Fruit fly (Drosophila melanogaster) whole organism, larva: ENCODE data around the gene Dlip1.
A peak's percentile ranks its signal among the peaks of the same experiment; 100 is the strongest.

Experiments
- noc ChIP-seq: fragments of 200-800 bp; sonication (Bioruptor generic); optimal IDR thresholded peaks from 3 replicates; lab custom pipeline; 2019; ENCODE audit warnings: missing biosample characterization, mild to moderate bottlenecking, missing genetic modification characterization, moderate library complexity

Gene Dlip1

DNA sequence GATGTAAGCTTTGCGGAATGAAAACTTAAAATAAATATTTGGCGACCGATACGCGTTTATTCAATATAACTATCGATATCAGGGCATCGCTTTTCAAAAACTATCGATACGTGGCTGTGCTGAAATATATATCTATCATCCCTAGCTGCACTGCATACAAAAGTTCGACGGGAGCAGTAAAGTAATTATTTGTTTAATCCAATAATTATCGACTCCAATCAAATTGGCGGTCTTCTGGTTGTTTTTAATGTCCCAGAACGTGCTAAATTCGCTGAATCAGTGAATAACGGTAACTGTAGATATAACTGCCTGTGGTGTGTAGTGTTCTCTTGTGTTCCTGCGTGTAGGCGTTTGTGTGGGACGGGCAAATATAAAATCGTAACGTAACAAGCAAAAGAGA is 4.7 kb downstream of the Dlip1 start, which contains the start of gene mei-P26:
mei-P26 (plus strand) TSS at position 146 of the 400 bp plus-strand sequence.
- TF ChIP-seq noc (tag; lab: Kevin White, UChicago): no peak

DNA sequence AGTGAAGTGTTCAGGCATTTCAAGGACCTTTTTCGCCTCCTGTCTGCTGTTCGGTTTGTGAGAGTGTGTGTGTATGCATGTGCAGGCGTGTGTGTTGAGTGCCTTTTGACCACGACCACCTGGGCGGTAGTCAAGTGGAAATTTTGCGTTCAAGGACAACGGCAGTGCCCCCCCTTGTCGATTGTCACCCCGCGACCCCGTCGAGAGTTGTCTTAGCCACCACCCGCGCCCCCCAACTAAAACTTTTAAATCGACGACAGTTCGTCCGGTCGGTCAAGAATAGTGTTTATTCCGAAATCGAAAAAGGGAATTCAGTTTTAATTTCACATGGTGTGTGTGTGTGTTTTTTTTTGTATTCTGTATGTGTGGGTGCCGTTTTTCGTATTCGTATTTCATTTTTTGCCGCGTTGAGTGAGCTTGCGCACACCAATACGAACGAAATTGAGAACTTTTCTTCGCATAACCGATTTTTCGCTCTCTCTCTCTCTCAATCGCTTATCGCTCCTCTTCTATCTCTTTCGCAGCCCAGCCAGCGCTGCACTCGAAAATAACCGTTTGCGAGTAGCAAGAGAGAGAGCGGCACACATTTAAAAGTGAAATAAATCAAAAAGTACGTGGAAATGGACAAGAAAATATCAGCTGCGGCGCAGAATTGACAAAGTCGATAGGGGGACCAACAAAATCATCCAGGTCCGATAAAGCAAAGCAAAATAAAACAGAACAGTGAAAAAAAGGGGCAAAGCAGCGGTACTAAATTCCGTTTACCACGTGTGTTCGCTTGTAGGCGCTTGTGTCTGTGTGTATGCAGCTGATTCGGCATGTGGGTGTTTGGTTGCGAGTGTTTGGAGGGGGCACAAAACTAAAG is 5.5 kb downstream of the Dlip1 start:
- TF ChIP-seq noc (tag; lab: Kevin White, UChicago): no peak

DNA sequence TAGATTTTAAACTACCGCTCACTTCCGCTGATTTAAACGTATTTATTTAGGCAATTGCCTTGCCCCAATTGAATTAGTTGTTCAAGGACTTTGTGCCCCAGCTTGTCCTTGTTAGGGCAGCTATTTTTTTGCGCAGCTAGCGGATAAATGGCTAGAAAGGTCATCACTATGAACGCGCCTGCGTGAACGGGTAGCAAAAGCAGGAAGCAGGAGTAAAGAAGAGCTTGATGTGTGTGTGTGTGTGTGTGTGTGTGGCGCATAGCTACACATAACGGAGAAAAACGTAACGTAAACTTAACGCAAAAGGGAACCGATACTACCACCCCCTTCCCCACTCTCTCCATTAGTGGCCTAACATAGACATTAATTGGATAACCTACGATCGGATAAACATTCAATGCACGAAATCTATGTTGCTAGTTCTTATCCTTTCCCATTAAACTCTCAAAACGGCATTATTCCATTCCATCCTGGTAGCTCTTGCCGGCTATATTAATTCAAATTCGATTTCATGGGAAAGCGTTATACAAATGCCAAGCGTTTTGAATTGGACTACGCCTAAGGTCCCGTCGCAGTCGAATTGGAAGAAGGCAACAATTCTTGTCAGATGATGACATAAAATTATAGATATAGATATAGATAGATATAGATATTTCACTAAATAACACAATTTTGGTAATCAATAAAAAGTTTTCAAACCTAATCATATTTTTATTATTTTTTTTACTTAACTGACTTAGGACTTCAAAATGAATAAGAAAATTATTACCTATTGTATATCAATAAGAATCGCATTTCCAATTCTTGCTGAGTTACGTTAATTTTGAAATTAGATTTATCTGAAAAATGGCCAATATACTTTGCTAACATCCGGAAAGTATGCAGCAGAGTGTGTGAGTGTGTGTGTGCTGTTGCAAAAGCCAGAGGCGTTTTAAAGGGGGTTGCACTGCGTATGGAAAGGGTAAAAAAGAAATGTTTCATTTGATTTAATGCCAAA is 6.4 kb downstream of the Dlip1 start:
- TF ChIP-seq noc (tag; lab: Kevin White, UChicago): no peak

DNA sequence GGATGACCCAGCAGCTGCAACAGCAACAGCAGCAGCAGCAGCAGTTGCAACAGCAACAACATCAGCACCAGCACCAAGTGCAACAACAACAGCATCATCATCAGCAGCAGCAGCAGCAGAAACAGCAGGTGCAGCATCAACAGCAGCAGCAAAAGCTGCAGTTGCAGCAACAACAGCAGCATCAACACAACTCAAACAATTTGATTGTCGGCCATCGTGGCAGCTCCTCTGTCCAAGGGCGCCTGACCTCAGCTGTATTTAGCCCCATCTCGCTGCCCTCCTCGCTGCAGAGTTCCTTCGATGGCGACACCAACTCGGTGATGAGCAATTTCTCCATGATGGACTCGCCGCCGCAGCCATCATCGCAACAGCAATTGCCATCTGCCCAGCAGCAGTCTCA is 9.9 kb downstream of the Dlip1 start:
- no peak for TF ChIP-seq noc (tag; lab: Kevin White, UChicago)

DNA sequence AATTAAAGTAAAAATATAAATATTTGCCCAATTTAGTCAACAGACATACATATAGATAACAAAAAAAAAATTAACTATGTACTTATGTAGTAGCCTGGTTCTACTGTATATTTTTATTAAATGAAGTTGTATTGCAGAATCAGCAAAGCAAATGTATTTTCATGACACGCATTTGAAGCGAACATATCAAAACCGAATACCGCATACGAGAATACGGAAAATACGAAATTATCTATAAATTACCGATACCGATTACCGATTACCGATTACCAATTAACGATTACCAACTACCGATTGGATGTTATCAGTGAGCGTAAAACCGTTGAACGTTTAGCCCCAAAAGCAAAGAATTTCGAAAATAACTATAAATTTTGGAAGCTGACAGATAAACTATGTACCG is 29.0 kb downstream of the Dlip1 start:
- no peak for TF ChIP-seq noc (tag; lab: Kevin White, UChicago)

DNA sequence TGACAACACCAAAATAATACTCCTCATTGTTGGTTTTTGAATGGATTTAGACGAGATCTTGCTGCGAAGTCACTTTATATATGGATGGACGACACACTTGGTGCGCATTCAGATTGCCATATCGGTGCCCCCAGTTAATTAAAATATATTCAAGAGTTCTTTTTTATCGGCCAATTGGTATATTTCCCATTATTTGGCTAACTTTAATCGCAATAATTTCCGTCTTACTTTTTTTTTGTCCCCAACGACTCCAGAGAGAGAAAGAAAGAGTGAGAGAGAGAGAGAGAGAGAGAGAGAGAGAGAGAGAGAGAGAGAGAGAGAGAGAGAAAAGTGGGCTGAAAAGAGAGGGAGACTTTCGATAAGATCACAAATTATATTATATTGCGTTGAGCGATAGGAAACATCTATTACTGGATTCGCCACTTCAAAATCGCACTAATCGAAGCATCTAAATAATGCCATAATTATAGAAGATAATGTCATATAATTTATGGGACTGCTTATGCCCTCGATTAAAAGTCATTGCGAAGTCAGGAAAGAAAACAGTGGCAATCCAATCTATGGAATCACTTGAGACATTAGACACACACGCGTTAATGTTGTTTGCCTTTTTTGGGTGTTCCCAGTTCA is 32.2 kb downstream of the Dlip1 start, which contains the start of gene CG12115:
CG12115 (minus strand) TSS at position 51 of the 630 bp plus-strand sequence.
- no peak for TF ChIP-seq noc (tag; lab: Kevin White, UChicago)

DNA sequence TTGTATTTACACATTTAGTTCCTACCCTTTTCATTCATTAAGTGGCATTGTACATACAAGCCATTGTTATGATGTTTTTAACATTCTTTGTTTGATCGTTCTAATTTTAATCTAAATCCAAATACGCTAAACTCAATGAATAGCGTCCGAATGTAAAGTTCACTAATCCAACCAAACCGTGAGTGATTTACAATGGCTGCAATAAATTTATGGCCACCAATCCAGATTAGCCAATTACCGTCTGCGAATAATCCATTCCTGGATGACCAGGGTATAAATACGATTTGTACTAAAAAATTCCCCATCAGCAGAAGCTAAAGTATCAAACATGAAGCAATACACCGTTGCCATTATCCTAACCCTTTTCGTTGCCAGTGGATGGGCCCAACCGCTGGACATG is 32.9 kb downstream of the Dlip1 start, which contains the start of gene CG12057:
CG12057 (plus strand) TSS at position 301 of the 400 bp plus-strand sequence.
- no peak for TF ChIP-seq noc (tag; lab: Kevin White, UChicago)

DNA sequence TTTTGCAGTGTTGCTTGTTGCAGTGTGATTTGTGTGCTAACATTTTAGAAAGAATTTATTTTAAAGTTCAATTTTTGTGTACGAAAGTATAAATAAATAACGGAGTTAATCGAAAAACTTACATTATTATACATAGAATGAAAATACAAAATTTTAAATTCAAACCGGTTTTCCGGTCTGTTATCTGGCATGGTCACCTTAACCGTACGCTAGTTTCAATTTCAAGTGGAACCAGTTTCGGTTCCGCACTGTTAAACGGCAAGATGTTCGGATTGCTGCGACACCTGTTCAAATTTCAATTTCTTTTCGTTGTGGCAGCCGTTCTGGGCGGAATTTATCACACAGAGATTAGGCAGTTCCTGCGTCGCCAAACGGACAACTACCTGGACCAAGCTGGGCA is 34.0 kb downstream of the Dlip1 start, which contains the start of gene CG12056:
CG12056 (plus strand) TSS at position 241 of the 400 bp plus-strand sequence.
- TF ChIP-seq noc (tag; lab: Kevin White, UChicago): no peak

DNA sequence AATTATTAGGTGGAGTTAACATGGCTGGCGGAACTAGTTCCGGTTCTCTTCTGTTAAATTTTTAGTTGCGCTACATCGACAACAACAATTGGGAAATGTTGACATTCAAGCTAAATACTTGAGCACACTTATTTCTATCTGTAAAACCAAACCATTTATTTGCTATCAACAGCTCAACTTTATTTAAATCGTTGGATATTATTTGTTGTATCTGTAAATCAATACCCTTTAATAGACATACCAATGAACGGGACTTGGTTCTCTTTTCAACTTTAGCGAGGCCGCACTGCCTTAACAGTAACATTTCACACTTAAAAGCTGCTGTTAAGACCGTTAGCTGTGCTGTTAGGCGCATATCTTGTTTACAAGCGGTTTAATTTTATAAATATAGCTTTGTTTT is 35.2 kb downstream of the Dlip1 start, which contains the start of gene CG12106:
CG12106 (plus strand) TSS at position 295 of the 400 bp plus-strand sequence.
- TF ChIP-seq noc (tag; lab: Kevin White, UChicago): peak; percentile 30

DNA sequence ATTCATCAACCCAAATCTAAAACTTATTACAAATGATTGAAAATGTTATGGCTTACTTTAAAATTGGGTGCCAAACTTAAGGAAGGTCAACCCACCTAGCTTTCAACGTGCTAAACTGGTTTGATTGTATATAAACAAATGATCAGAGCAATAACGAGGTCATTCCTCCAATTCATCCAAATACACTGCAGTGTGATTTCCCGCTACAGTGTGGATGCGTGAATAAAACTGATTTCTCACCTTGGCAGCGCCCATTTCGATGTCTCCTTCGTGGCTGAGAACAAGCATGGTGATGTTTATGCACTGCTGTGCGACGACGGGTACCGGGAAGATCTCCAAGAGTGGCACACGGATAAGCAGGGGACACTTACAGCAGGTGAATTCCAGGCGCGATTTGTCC is 36.9 kb downstream of the Dlip1 start:
- TF ChIP-seq noc (tag; lab: Kevin White, UChicago): no peak

DNA sequence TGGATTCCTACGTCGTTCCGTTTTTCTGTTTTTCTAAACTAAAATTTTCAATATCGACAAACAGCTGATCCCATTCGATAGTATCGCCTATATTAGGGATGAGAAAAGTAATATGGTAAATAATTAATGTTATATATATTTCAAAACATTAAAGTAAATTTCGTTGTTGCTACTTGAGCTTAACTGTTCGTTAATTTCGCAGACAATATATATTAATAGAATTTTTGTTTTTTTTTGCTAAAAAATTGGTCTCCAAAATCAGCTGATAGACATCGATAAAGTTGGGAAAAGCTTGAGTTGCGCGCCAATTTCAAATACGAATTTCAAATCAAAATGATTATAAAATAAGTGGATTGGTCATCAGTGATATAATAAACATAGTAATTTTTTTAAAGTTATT is 37.9 kb downstream of the Dlip1 start, which contains the start of gene CG12118:
CG12118 (minus strand) TSS at position 53 of the 400 bp plus-strand sequence.
- TF ChIP-seq noc (tag; lab: Kevin White, UChicago): peak; percentile 68

DNA sequence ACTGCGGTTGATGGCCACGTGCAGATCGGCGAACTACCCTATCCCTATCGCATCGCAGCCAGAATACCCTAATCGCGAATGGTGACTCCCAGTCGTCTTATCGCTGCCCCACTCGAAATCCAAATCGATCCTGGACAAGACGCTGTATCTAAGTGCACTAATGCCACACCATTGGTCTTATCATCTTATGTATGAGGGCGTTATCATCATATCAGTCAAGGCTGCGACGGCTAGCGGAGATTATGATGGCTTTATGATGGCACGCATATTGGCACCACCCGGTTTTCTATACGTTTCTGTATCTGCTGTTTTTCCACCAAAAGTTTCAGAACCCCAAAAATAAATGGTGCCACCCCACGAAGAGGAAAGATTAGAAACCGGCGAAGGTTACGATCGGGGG is 41.8 kb downstream of the Dlip1 start:
- no peak for TF ChIP-seq noc (tag; lab: Kevin White, UChicago)

DNA sequence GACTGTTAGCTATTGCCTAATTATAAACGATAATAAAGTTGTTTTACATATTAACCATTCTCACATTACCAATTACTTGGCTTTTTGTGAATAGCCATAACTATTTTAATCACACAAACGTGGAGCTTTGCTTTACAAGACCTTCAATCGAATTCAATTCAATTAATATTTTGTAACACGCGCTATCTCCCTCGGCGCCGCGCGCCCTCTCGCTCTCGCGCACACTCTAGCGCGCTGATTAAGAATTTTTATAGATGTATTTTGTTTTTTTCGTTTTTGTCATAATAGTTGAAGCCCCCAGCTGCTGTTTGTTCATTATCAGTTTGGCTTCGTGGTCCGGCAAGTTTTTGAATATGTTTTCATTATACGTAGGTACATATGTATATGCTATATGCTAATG is 42.7 kb downstream of the Dlip1 start:
- TF ChIP-seq noc (tag; lab: Kevin White, UChicago): no peak

DNA sequence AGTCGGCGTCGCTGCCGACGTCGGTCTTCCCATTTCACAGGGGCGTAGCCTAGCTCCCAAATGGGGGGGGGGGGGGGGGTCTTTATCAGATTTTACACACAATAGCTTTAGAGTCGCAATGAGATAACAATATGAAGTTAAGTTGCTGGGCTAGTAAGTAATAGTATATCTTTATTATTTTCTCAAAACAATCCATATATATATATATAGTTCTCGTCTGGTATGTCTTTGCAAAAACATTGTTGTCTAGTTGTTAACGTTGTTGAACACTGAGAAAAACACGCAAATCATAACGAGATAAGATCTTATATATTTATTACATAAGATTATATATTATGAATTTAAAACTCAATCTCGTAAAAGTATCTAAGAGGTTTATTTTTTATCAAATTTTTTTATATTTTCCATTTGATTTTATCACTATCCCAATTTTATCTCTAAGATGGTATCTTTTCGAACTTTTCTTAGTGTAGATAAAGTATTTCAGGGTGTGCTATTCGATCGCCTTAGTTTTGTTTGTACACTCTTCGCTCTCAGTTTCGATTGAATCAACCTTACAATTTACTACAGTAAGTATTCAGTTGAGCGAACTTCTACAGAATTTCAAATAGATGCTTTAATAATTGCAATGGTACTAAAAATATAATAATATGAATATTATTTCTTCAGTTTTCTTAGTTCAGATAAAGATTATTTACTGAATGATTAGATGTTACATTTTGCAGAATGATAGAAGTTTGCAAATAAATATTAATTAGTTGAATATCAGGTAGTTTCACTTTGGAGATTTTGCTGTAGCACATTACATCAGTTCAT is 43.7 kb downstream of the Dlip1 start:
- peak; percentile 91 for TF ChIP-seq noc (tag; lab: Kevin White, UChicago)
